Worm (Caenorhabditis elegans): ENCODE results near the gene pud-1.1.
"Not testable (repeated sequence)": the region's sequence is repeated elsewhere in the genome, so short reads cannot be mapped to it uniquely, and the experiment has no call there.

- TF ChIP-seq pha-4 (GFP tag; IDR thresholded peaks at IDR 0.05); pha-4 (tag; optimal IDR thresholded peaks at IDR 0.05); nhr-11 (tag; optimal IDR thresholded peaks at IDR 0.05); ceh-82 (tag; optimal IDR thresholded peaks at IDR 0.05); egl-43 (GFP tag; IDR thresholded peaks at IDR 0.05); lsy-2 (tag; optimal IDR thresholded peaks at IDR 0.05); set-16 (GFP tag; IDR thresholded peaks at IDR 0.05); daf-16 (GFP tag; optimal IDR thresholded peaks at IDR 0.05); daf-16 (tag; optimal IDR thresholded peaks at IDR 0.05): not testable (repeated sequence)
Observed at ce11 chrV:2321001-2321400, 9.2 kb upstream of the pud-1.1 start, which contains the start of gene Y19D10B.6.

Measured in whole organism, L4 larva.